Worm (Caenorhabditis elegans) whole organism, L2 larva: Measurements from ENCODE around the gene ugt-10.

ENCODE experiments used
- mdl-1 ChIP-seq, 2 experiments: fragments of 150-350 bp in 1 of 2; sonication (generic microtip) in 1 of 2; optimal IDR thresholded peaks; 2 replicates each; lab custom pipeline; 2017; ENCODE audit warnings: missing biosample characterization in 2 of 2, missing genetic modification characterization in 2 of 2
- nhr-11 ChIP-seq: fragments of 150-350 bp; optimal IDR thresholded peaks from 2 replicates; lab custom pipeline; 2014; ENCODE audit warnings: missing biosample characterization, missing genetic modification characterization
- nhr-12 ChIP-seq: fragments of 150-350 bp; optimal IDR thresholded peaks from 2 replicates; lab custom pipeline; 2014; ENCODE audit warnings: missing biosample characterization, missing genetic modification characterization
- nhr-77 ChIP-seq: fragments of 150-350 bp; optimal IDR thresholded peaks from 2 replicates; lab custom pipeline; 2014; ENCODE audit warnings: missing biosample characterization, missing genetic modification characterization
- skn-1 ChIP-seq: sonication (generic microtip); optimal IDR thresholded peaks from 2 replicates; lab custom pipeline; 2017; ENCODE audit warnings: missing biosample characterization, missing genetic modification characterization

ce11 chrV:4918091-4918624 is 18.2 kb upstream of the ugt-10 start, which contains the start of gene C02E7.7:
- TF ChIP-seq nhr-12 (tag; lab: Kevin White, UChicago): no peak
- no peak for TF ChIP-seq nhr-11 (tag; lab: Kevin White, UChicago)
- no peak for TF ChIP-seq skn-1 (tag; lab: Kevin White, UChicago)
- TF ChIP-seq mdl-1 (tag; optimal IDR thresholded peaks at IDR 0.05; lab: Kevin White, UChicago): no peak
- no peak for TF ChIP-seq nhr-77 (tag; lab: Kevin White, UChicago)
